Fruit fly (Drosophila melanogaster) whole organism, embryonic: ENCODE measurements around the gene CG46439.

Experiments
- B-H2 ChIP-seq: fragments of 200-800 bp; sonication (Bioruptor generic); optimal IDR thresholded peaks from 2 replicates; lab custom pipeline; 2018; ENCODE audit warnings: missing biosample characterization, mild to moderate bottlenecking, missing genetic modification characterization
- Blimp-1 ChIP-seq: fragments of 200-800 bp; sonication (Bioruptor generic); optimal IDR thresholded peaks from 3 replicates; lab custom pipeline; 2018; ENCODE audit warnings: missing biosample characterization, missing genetic modification characterization, mild to moderate bottlenecking, moderate library complexity, missing genetic modification reagents
- BtbVII ChIP-seq: fragments of 200-800 bp; sonication (Bioruptor generic); optimal IDR thresholded peaks from 3 replicates; lab custom pipeline; 2017; ENCODE audit warnings: missing biosample characterization, mild to moderate bottlenecking, missing genetic modification characterization
- CG13624 ChIP-seq: fragments of 200-800 bp; sonication (Bioruptor generic); optimal IDR thresholded peaks from 2 replicates; lab custom pipeline; 2016; ENCODE audit warnings: missing biosample characterization, missing genetic modification characterization
- CG13894 ChIP-seq: fragments of 200-800 bp; sonication (Bioruptor generic); optimal IDR thresholded peaks from 3 replicates; lab custom pipeline; 2018; ENCODE audit warnings: missing biosample characterization, mild to moderate bottlenecking, missing genetic modification characterization, moderate library complexity
- CG14441 ChIP-seq: fragments of 200-800 bp; sonication (Bioruptor generic); IDR thresholded peaks from 2 replicates; pipeline ENCODE4 v1.3.6; 2022; ENCODE audit warnings: missing biosample characterization, missing genetic modification characterization
- CG15479 ChIP-seq: fragments of 200-800 bp; sonication (Bioruptor generic); optimal IDR thresholded peaks from 3 replicates; lab custom pipeline; 2019; ENCODE audit warnings: missing biosample characterization, mild to moderate bottlenecking, missing genetic modification characterization, moderate library complexity
- CG1603 ChIP-seq: fragments of 200-800 bp; sonication (Bioruptor generic); optimal IDR thresholded peaks from 2 replicates; lab custom pipeline; 2019; ENCODE audit warnings: missing biosample characterization, mild to moderate bottlenecking, missing genetic modification characterization, moderate library complexity
- CG17186 ChIP-seq: fragments of 200-800 bp; sonication (Bioruptor generic); optimal IDR thresholded peaks from 3 replicates; lab custom pipeline; 2017; ENCODE audit warnings: missing biosample characterization, missing genetic modification reagents, missing genetic modification characterization
- CG17361 ChIP-seq: fragments of 200-800 bp; sonication (Bioruptor generic); IDR thresholded peaks from 3 replicates; pipeline ENCODE4 v1.3.6; 2022; ENCODE audit warnings: missing biosample characterization, missing genetic modification characterization
- CG18599 ChIP-seq: fragments of 200-800 bp; sonication (Bioruptor generic); optimal IDR thresholded peaks from 3 replicates; lab custom pipeline; 2017; ENCODE audit warnings: missing biosample characterization, missing genetic modification characterization, mild to moderate bottlenecking, moderate library complexity, missing genetic modification reagents
- CG2120 ChIP-seq: fragments of 200-800 bp; sonication (Bioruptor generic); optimal IDR thresholded peaks from 3 replicates; lab custom pipeline; 2016; ENCODE audit warnings: missing biosample characterization, missing genetic modification characterization
- CG2712 ChIP-seq: fragments of 200-800 bp; optimal IDR thresholded peaks from 3 replicates; lab custom pipeline; 2019; ENCODE audit warnings: missing biosample characterization, mild to moderate bottlenecking, missing genetic modification characterization, moderate library complexity
- CG3065 ChIP-seq: fragments of 200-800 bp; sonication (Bioruptor generic); optimal IDR thresholded peaks from 2 replicates; lab custom pipeline; 2016; ENCODE audit warnings: missing biosample characterization, missing genetic modification characterization
- CG33213 ChIP-seq: fragments of 200-800 bp; sonication (Bioruptor generic); optimal IDR thresholded peaks from 3 replicates; lab custom pipeline; 2016; ENCODE audit warnings: missing biosample characterization, missing genetic modification characterization
- CG34422 ChIP-seq: fragments of 200-800 bp; sonication (Bioruptor generic); IDR thresholded peaks from 3 replicates; pipeline ENCODE4 v1.3.6; 2022; ENCODE audit warnings: missing biosample characterization, missing genetic modification characterization
- CG5953 ChIP-seq: fragments of 200-800 bp; sonication (Bioruptor generic); IDR thresholded peaks from 2 replicates; pipeline ENCODE4 v1.3.6; 2022; ENCODE audit warnings: missing biosample characterization, missing genetic modification characterization
- CG6689 ChIP-seq: fragments of 200-800 bp; sonication (Bioruptor generic); IDR thresholded peaks from 2 replicates; pipeline ENCODE4 v1.3.6; 2022; ENCODE audit warnings: missing biosample characterization, missing genetic modification characterization
- CG6791 ChIP-seq: fragments of 200-800 bp; sonication (Bioruptor generic); IDR thresholded peaks from 3 replicates; pipeline ENCODE4 v1.3.6; 2022; ENCODE audit warnings: missing biosample characterization, missing genetic modification characterization; ENCODE audit not compliant: partially characterized antibody
- CG6854 ChIP-seq: fragments of 200-800 bp; sonication (Bioruptor generic); optimal IDR thresholded peaks from 3 replicates; lab custom pipeline; 2017; ENCODE audit warnings: missing biosample characterization, mild to moderate bottlenecking, missing genetic modification characterization
- CG7839 ChIP-seq: fragments of 200-800 bp; sonication (Bioruptor generic); optimal IDR thresholded peaks from 3 replicates; lab custom pipeline; 2018; ENCODE audit warnings: missing biosample characterization, mild to moderate bottlenecking, missing genetic modification characterization, moderate library complexity
- CG7928 ChIP-seq: fragments of 200-800 bp; sonication (Bioruptor generic); optimal IDR thresholded peaks from 2 replicates; lab custom pipeline; 2017; ENCODE audit warnings: missing biosample characterization, mild to moderate bottlenecking, missing genetic modification characterization
- CG8290 ChIP-seq, 3 experiments: fragments of 200-800 bp; sonication (Bioruptor generic); optimal IDR thresholded peaks; 2 replicates each; lab custom pipeline; 2016 to 2019; ENCODE audit warnings: missing biosample characterization in 3 of 3, missing genetic modification characterization in 3 of 3, mild to moderate bottlenecking in 2 of 3, moderate library complexity in 1 of 3
- CG8944 ChIP-seq: fragments of 200-800 bp; sonication (Bioruptor generic); optimal IDR thresholded peaks from 3 replicates; lab custom pipeline; 2016; ENCODE audit warnings: missing biosample characterization, missing genetic modification characterization
- CG9215 ChIP-seq: fragments of 200-800 bp; sonication (Bioruptor generic); IDR thresholded peaks from 2 replicates; pipeline ENCODE4 v1.3.6; 2022; ENCODE audit warnings: missing biosample characterization, missing genetic modification characterization
- Camta ChIP-seq: fragments of 200-800 bp; sonication (Bioruptor generic); optimal IDR thresholded peaks from 2 replicates; lab custom pipeline; 2016; ENCODE audit warnings: missing biosample characterization, missing genetic modification characterization
- Ets97D ChIP-seq: fragments of 200-800 bp; sonication (Bioruptor generic); optimal IDR thresholded peaks from 3 replicates; lab custom pipeline; 2016; ENCODE audit warnings: missing biosample characterization, missing genetic modification characterization
- HLHmδ ChIP-seq: fragments of 200-800 bp; sonication (Bioruptor generic); optimal IDR thresholded peaks from 2 replicates; lab custom pipeline; 2018; ENCODE audit warnings: missing biosample characterization, mild to moderate bottlenecking, missing genetic modification characterization, moderate library complexity
- Jarid2 ChIP-seq: fragments of 200-800 bp; sonication (Bioruptor generic); optimal IDR thresholded peaks from 3 replicates; lab custom pipeline; 2017; ENCODE audit warnings: mild to moderate bottlenecking, missing biosample characterization, missing genetic modification reagents, missing genetic modification characterization
- MESR4 ChIP-seq: fragments of 200-800 bp; sonication (Bioruptor generic); optimal IDR thresholded peaks from 2 replicates; lab custom pipeline; 2018; ENCODE audit warnings: missing biosample characterization, mild to moderate bottlenecking, missing genetic modification characterization, moderate library complexity
- Mad ChIP-seq: fragments of 200-800 bp; sonication (Bioruptor generic); optimal IDR thresholded peaks from 2 replicates; lab custom pipeline; 2016; ENCODE audit warnings: missing biosample characterization, missing genetic modification characterization
- Usf ChIP-seq: fragments of 200-800 bp; sonication (Bioruptor generic); optimal IDR thresholded peaks from 2 replicates; lab custom pipeline; 2017; ENCODE audit warnings: missing genotype, missing biosample characterization, missing genetic modification characterization
- Xbp1 ChIP-seq: fragments of 200-800 bp; sonication (Bioruptor generic); optimal IDR thresholded peaks from 3 replicates; lab custom pipeline; 2016; ENCODE audit warnings: missing biosample characterization, mild to moderate bottlenecking, missing genetic modification characterization
- Xrp1 ChIP-seq: fragments of 200-800 bp; sonication (Bioruptor generic); IDR thresholded peaks from 2 replicates; pipeline ENCODE4 v1.3.6; 2022; ENCODE audit warnings: missing biosample characterization, missing genetic modification characterization
- ewg ChIP-seq: fragments of 200-800 bp; sonication (Bioruptor generic); optimal IDR thresholded peaks from 3 replicates; lab custom pipeline; 2017; ENCODE audit warnings: mild to moderate bottlenecking, missing biosample characterization, missing genetic modification reagents, missing genetic modification characterization
- fd96Cb ChIP-seq: fragments of 200-800 bp; sonication (Bioruptor generic); optimal IDR thresholded peaks from 2 replicates; lab custom pipeline; 2018; ENCODE audit warnings: missing biosample characterization, mild to moderate bottlenecking, missing genetic modification characterization, moderate library complexity
- gem ChIP-seq: fragments of 200-800 bp; sonication (Bioruptor generic); optimal IDR thresholded peaks from 2 replicates; lab custom pipeline; 2019; ENCODE audit warnings: missing biosample characterization, mild to moderate bottlenecking, missing genetic modification characterization, moderate library complexity
- grn ChIP-seq: fragments of 200-800 bp; sonication (Bioruptor generic); optimal IDR thresholded peaks from 3 replicates; lab custom pipeline; 2017; ENCODE audit warnings: missing biosample characterization, missing genetic modification characterization
- kah ChIP-seq: fragments of 200-800 bp; sonication (Bioruptor generic); optimal IDR thresholded peaks from 2 replicates; lab custom pipeline; 2018; ENCODE audit warnings: missing biosample characterization, mild to moderate bottlenecking, missing genetic modification characterization
- lola ChIP-seq, 3 experiments: fragments of >200 bp in 2 of 3; fragments of 200-800 bp in 1 of 3; sonication (Bioruptor generic) in 1 of 3; optimal IDR thresholded peaks; 2 replicates each; lab custom pipeline; 2017 to 2019; ENCODE audit warnings: missing biosample characterization in 3 of 3, missing genetic modification characterization in 3 of 3, mild to moderate bottlenecking in 1 of 3, moderate library complexity in 1 of 3
- nom ChIP-seq: fragments of 200-800 bp; sonication (Bioruptor generic); optimal IDR thresholded peaks from 2 replicates; lab custom pipeline; 2017; ENCODE audit warnings: missing biosample characterization, missing genetic modification characterization, mild to moderate bottlenecking, moderate library complexity, missing genetic modification reagents
- pzg ChIP-seq: fragments of 200-800 bp; sonication (Bioruptor generic); optimal IDR thresholded peaks from 3 replicates; lab custom pipeline; 2018; ENCODE audit warnings: missing biosample characterization, mild to moderate bottlenecking, missing genetic modification characterization, moderate library complexity
- row ChIP-seq: fragments of 200-800 bp; sonication (Bioruptor generic); IDR thresholded peaks from 3 replicates; pipeline ENCODE4 v1.3.6; 2022; ENCODE audit warnings: missing biosample characterization, missing genetic modification characterization
- slp2 ChIP-seq: fragments of 200-800 bp; sonication (Bioruptor generic); optimal IDR thresholded peaks from 2 replicates; lab custom pipeline; 2016; ENCODE audit warnings: missing biosample characterization, missing genetic modification characterization
- so ChIP-seq: fragments of 200-800 bp; sonication (Bioruptor generic); IDR thresholded peaks from 3 replicates; pipeline ENCODE4 v1.3.6; 2022; ENCODE audit warnings: missing biosample characterization, missing genetic modification characterization
- stwl ChIP-seq: fragments of 200-800 bp; sonication (Bioruptor generic); optimal IDR thresholded peaks from 3 replicates; lab custom pipeline; 2018; ENCODE audit warnings: missing biosample characterization, mild to moderate bottlenecking, missing genetic modification characterization, moderate library complexity
- usp ChIP-seq: fragments of >200 bp; optimal IDR thresholded peaks from 2 replicates; lab custom pipeline; 2017; ENCODE audit warnings: missing biosample characterization, missing genetic modification characterization
- zen2 ChIP-seq: fragments of 200-800 bp; sonication (Bioruptor generic); IDR thresholded peaks from 3 replicates; pipeline ENCODE4 v1.3.6; 2022; ENCODE audit warnings: missing biosample characterization, missing genetic modification characterization; ENCODE audit not compliant: partially characterized antibody

CG46439 gene

dm6 chr3L:11084557-11085231 lies 11.4 kb downstream of the CG46439 start (continued):
- TF ChIP-seq nom (peak; percentile 93), zen2 (GFP tag; lab: Robert Waterston, UW) (no peak), Usf (peak; percentile 77), CG13894 (no peak), stwl (tag; lab: Kevin White, UChicago) (peak; percentile 62), B-H2 (no peak), gem (tag; lab: Kevin White, UChicago) (peak; percentile 98), kah (GFP tag; lab: Kevin White, UChicago) (peak; percentile 93), CG6689 (peak; percentile 96), lola (GFP tag; optimal IDR thresholded peaks at IDR 0.05; lab: Kevin White, UChicago) (peak in 1 of 3 experiments; percentile 98), grn (GFP tag; lab: Kevin White, UChicago) (peak; percentile 78), CG34422 (GFP tag; lab: Robert Waterston, UW) (peak; percentile 97), MESR4 (GFP tag; lab: Kevin White, UChicago) (peak; percentile 56), CG5953 (peak; percentile 95), row (GFP tag; lab: Robert Waterston, UW) (peak; percentile 97), usp (GFP tag; lab: Kevin White, UChicago) (no peak), CG13624 (GFP tag; lab: Kevin White, UChicago) (peak; percentile 96), fd96Cb (tag; lab: Kevin White, UChicago) (peak; percentile 97), so (GFP tag; lab: Robert Waterston, UW) (peak; percentile 97), CG6791 (GFP tag; lab: Robert Waterston, UW) (no peak), Xrp1 (GFP tag; lab: Robert Waterston, UW) (peak; percentile 98), CG14441 (GFP tag; lab: Robert Waterston, UW) (peak; percentile 96), Jarid2 (GFP tag; lab: Kevin White, UChicago) (peak; percentile 83), HLHmδ (GFP tag; lab: Kevin White, UChicago) (no peak), Camta (peak; percentile 97), CG1603 (tag; lab: Kevin White, UChicago) (peak; percentile 95), Xbp1 (peak; percentile 97), CG17186 (peak; percentile 82), CG2712 (tag; lab: Kevin White, UChicago) (peak; percentile 98), CG17361 (GFP tag; lab: Robert Waterston, UW) (peak; percentile 97), CG18599 (GFP tag; lab: Kevin White, UChicago) (peak; percentile 92), CG8290 (GFP tag; optimal IDR thresholded peaks at IDR 0.05; lab: Kevin White, UChicago) (peak; percentile 95), CG8290 (tag; optimal IDR thresholded peaks at IDR 0.05; lab: Kevin White, UChicago) (peak in 1 of 2 experiments; percentile 77), ewg (peak; percentile 93), CG7928 (GFP tag; lab: Kevin White, UChicago) (peak; percentile 61), CG33213 (GFP tag; lab: Kevin White, UChicago) (peak; percentile 96), CG7839 (tag; lab: Kevin White, UChicago) (peak; percentile 98), BtbVII (GFP tag; lab: Kevin White, UChicago) (peak; percentile 81), CG2120 (GFP tag; lab: Kevin White, UChicago) (peak; percentile 89), CG6854 (GFP tag; lab: Kevin White, UChicago) (peak; percentile 84), Ets97D (peak; percentile 88), slp2 (GFP tag; lab: Kevin White, UChicago) (peak; percentile 96), Mad (GFP tag; lab: Kevin White, UChicago) (peak; percentile 86), CG8944 (GFP tag; lab: Kevin White, UChicago) (peak; percentile 94), pzg (no peak), Blimp-1 (GFP tag; lab: Kevin White, UChicago) (peak; percentile 95), CG15479 (GFP tag; lab: Kevin White, UChicago) (peak; percentile 69), CG9215 (GFP tag; lab: Robert Waterston, UW) (peak; percentile 78), CG3065 (GFP tag; lab: Kevin White, UChicago) (peak; percentile 91)
